Worm (Caenorhabditis elegans) whole organism, mixed stage, embryonic: ENCODE measurements around the gene srx-28.

Experiments used
- ces-1 ChIP-seq: fragments of 150-350 bp; optimal IDR thresholded peaks from 2 replicates; lab custom pipeline; 2014; ENCODE audit warnings: missing biosample characterization, missing genetic modification reagents, missing genetic modification characterization
- elt-1 ChIP-seq: sonication (generic microtip); optimal IDR thresholded peaks from 2 replicates; lab custom pipeline; 2017; ENCODE audit warnings: missing genetic modification characterization, mild to moderate bottlenecking, missing compliant biosample characterization, antibody characterized with exemption, moderate library complexity, borderline replicate concordance; ENCODE audit not compliant: insufficient read depth
- elt-3 ChIP-seq: fragments of 150-350 bp; optimal IDR thresholded peaks from 2 replicates; lab custom pipeline; 2014; ENCODE audit warnings: missing biosample characterization, missing genetic modification characterization
- mls-2 ChIP-seq: sonication (generic microtip); optimal IDR thresholded peaks from 2 replicates; lab custom pipeline; 2016; ENCODE audit warnings: mild to moderate bottlenecking, missing genetic modification characterization, moderate library complexity, missing compliant biosample characterization
- nhr-237 ChIP-seq: fragments of 150-350 bp; optimal IDR thresholded peaks from 2 replicates; lab custom pipeline; 2014; ENCODE audit warnings: missing biosample characterization, missing genetic modification characterization
- nhr-28 ChIP-seq: fragments of 150-350 bp; optimal IDR thresholded peaks from 2 replicates; lab custom pipeline; 2014; ENCODE audit warnings: missing biosample characterization, missing genetic modification characterization
- pha-4 ChIP-seq: fragments of 150-350 bp; optimal IDR thresholded peaks from 2 replicates; lab custom pipeline; 2018; ENCODE audit warnings: missing biosample characterization, missing genetic modification reagents, missing genetic modification characterization
- unc-120 ChIP-seq: sonication (generic microtip); optimal IDR thresholded peaks from 2 replicates; lab custom pipeline; 2017; ENCODE audit warnings: missing genetic modification characterization, missing compliant biosample characterization; ENCODE audit not compliant: poor library complexity, severe bottlenecking
- unc-39 ChIP-seq: fragments of 150-350 bp; optimal IDR thresholded peaks from 2 replicates; lab custom pipeline; 2014; ENCODE audit warnings: missing biosample characterization, missing genetic modification characterization
- unc-62 ChIP-seq: fragments of 150-350 bp; optimal IDR thresholded peaks from 2 replicates; lab custom pipeline; 2014; ENCODE audit warnings: missing biosample characterization, missing genetic modification reagents, missing genetic modification characterization

DNA sequence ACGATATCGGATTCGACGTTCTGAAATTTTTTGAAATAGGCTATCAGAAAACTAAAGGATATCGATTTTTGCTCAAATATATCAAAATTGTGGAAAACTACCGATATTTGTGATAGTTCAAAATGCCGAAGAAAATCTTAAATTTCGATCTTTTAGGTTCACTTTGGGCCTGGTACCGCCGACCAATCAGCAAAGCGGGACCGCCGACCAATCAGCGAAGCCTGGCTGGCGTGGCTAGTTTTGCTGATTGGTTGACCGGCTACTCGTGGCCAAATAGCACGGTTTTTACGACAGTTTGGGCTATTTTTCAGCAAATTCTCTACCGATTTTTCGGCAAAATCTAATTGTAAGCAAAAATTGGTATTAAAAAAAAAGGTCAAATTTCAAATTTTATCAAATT lies 46.9 kb downstream of the srx-28 start:
- TF ChIP-seq unc-120 (tag; lab: Kevin White, UChicago) (no peak), nhr-237 (tag; lab: Kevin White, UChicago) (no peak), unc-39 (tag; lab: Kevin White, UChicago) (no peak), mls-2 (no peak), pha-4 (tag; lab: Kevin White, UChicago) (no peak), elt-3 (tag; lab: Kevin White, UChicago) (no peak), unc-62 (no peak), elt-1 (no peak), ces-1 (GFP tag; lab: Kevin White, UChicago) (no peak), nhr-28 (no peak)
